Worm (Caenorhabditis elegans) whole organism, L3 larva: Measurements from ENCODE around the gene Y62H9A.10.

ENCODE experiments used
- R02D3.7 ChIP-seq: fragments of 150-350 bp; optimal IDR thresholded peaks from 2 replicates; lab custom pipeline; 2014; ENCODE audit warnings: missing biosample characterization, missing genetic modification characterization
- ZK546.5 ChIP-seq: sonication (generic microtip); optimal IDR thresholded peaks from 2 replicates; lab custom pipeline; 2017; ENCODE audit warnings: missing biosample characterization, missing genetic modification characterization
- aly-2 ChIP-seq: fragments of 150-350 bp; optimal IDR thresholded peaks from 2 replicates; lab custom pipeline; 2014; ENCODE audit warnings: missing biosample characterization, missing genetic modification characterization
- ama-1 ChIP-seq: fragments of 150-350 bp; optimal IDR thresholded peaks from 2 replicates; lab custom pipeline; 2018
- ceh-28 ChIP-seq: fragments of 150-350 bp; optimal IDR thresholded peaks from 2 replicates; lab custom pipeline; 2014; ENCODE audit warnings: missing biosample characterization, missing genetic modification reagents, missing genetic modification characterization
- ceh-82 ChIP-seq: fragments of 150-350 bp; optimal IDR thresholded peaks from 2 replicates; lab custom pipeline; 2014; ENCODE audit warnings: missing biosample characterization, missing genetic modification characterization
- daf-12 ChIP-seq: fragments of 150-350 bp; optimal IDR thresholded peaks from 2 replicates; lab custom pipeline; 2014; ENCODE audit warnings: missing biosample characterization, missing genetic modification reagents, missing genetic modification characterization
- egl-27 ChIP-seq: sonication (generic microtip); optimal IDR thresholded peaks from 4 replicates; lab custom pipeline; 2017; ENCODE audit warnings: missing biosample characterization, missing genetic modification reagents, missing genetic modification characterization
- egl-5 ChIP-seq: fragments of 150-350 bp; optimal IDR thresholded peaks from 2 replicates; lab custom pipeline; 2017; ENCODE audit warnings: missing biosample characterization, missing genetic modification reagents, missing genetic modification characterization, inconsistent platforms
- elt-1 ChIP-seq: fragments of 150-350 bp; optimal IDR thresholded peaks from 2 replicates; lab custom pipeline; 2014; ENCODE audit warnings: missing biosample characterization, missing genetic modification characterization
- elt-2 ChIP-seq: sonication (generic microtip); optimal IDR thresholded peaks from 2 replicates; lab custom pipeline; 2016; ENCODE audit warnings: missing genetic modification reagents, mild to moderate bottlenecking, missing genetic modification characterization, missing compliant biosample characterization
- elt-3 ChIP-seq, 3 experiments: fragments of 150-350 bp in 1 of 3; sonication (generic microtip) in 2 of 3; optimal IDR thresholded peaks; 2 replicates in 2 of 3; 4 replicates in 1 of 3; lab custom pipeline; 2014 to 2017; ENCODE audit warnings: missing biosample characterization in 3 of 3, missing genetic modification characterization in 3 of 3
- fkh-2 ChIP-seq: fragments of 150-350 bp; optimal IDR thresholded peaks from 2 replicates; lab custom pipeline; 2014; ENCODE audit warnings: missing biosample characterization, missing genetic modification reagents, missing genetic modification characterization
- fos-1 ChIP-seq: fragments of 150-350 bp; optimal IDR thresholded peaks from 2 replicates; lab custom pipeline; 2014; ENCODE audit warnings: missing biosample characterization, missing genetic modification characterization
- hmg-11 ChIP-seq: sonication (generic microtip); optimal IDR thresholded peaks from 2 replicates; lab custom pipeline; 2016; ENCODE audit warnings: missing genetic modification characterization, missing compliant biosample characterization
- jun-1 ChIP-seq: fragments of 150-350 bp; optimal IDR thresholded peaks from 2 replicates; lab custom pipeline; 2014; ENCODE audit warnings: missing biosample characterization, missing genetic modification reagents, missing genetic modification characterization
- lin-15B ChIP-seq: fragments of 150-350 bp; optimal IDR thresholded peaks from 2 replicates; lab custom pipeline; 2014; ENCODE audit warnings: missing biosample characterization, missing genetic modification characterization
- lin-39 ChIP-seq: fragments of 150-350 bp; optimal IDR thresholded peaks from 2 replicates; lab custom pipeline; 2018; ENCODE audit warnings: missing biosample characterization, missing genetic modification reagents, missing genetic modification characterization
- lsy-12 ChIP-seq: sonication (generic microtip); optimal IDR thresholded peaks from 2 replicates; lab custom pipeline; 2016; ENCODE audit warnings: mild to moderate bottlenecking, missing genetic modification characterization, missing compliant biosample characterization
- mdl-1 ChIP-seq: fragments of 150-350 bp; optimal IDR thresholded peaks from 2 replicates; lab custom pipeline; 2014; ENCODE audit warnings: missing biosample characterization, missing genetic modification characterization
- mml-1 ChIP-seq: fragments of 150-350 bp; sonication (generic microtip); optimal IDR thresholded peaks from 3 replicates; lab custom pipeline; 2014; ENCODE audit warnings: missing biosample characterization, missing genetic modification characterization
- nfya-1 ChIP-seq: sonication (generic microtip); optimal IDR thresholded peaks from 2 replicates; lab custom pipeline; 2017; ENCODE audit warnings: missing genetic modification characterization, mild to moderate bottlenecking, missing compliant biosample characterization, antibody characterized with exemption, moderate library complexity; ENCODE audit not compliant: insufficient read depth
- nhr-12 ChIP-seq: fragments of 150-350 bp; optimal IDR thresholded peaks from 2 replicates; lab custom pipeline; 2014; ENCODE audit warnings: missing biosample characterization, missing genetic modification characterization
- nhr-23 ChIP-seq: fragments of 150-350 bp; optimal IDR thresholded peaks from 2 replicates; lab custom pipeline; 2014; ENCODE audit warnings: missing biosample characterization, missing genetic modification reagents, missing genetic modification characterization
- nhr-25 ChIP-seq: sonication (generic microtip); optimal IDR thresholded peaks from 2 replicates; lab custom pipeline; 2017; ENCODE audit warnings: missing biosample characterization, missing genetic modification characterization
- nhr-43 ChIP-seq: sonication (generic microtip); optimal IDR thresholded peaks from 2 replicates; lab custom pipeline; 2016; ENCODE audit warnings: mild to moderate bottlenecking, missing genetic modification characterization, missing compliant biosample characterization; ENCODE audit not compliant: poor library complexity, severe bottlenecking
- nhr-67 ChIP-seq: fragments of 150-350 bp; optimal IDR thresholded peaks from 2 replicates; lab custom pipeline; 2014; ENCODE audit warnings: missing biosample characterization, missing genetic modification characterization
- nhr-76 ChIP-seq: fragments of 150-350 bp; sonication (generic microtip); optimal IDR thresholded peaks from 5 replicates; lab custom pipeline; 2014; ENCODE audit warnings: missing biosample characterization, missing genetic modification characterization
- nhr-77 ChIP-seq: fragments of 150-350 bp; optimal IDR thresholded peaks from 2 replicates; lab custom pipeline; 2014; ENCODE audit warnings: missing biosample characterization, missing genetic modification characterization
- pha-4 ChIP-seq: fragments of 150-350 bp; optimal IDR thresholded peaks from 2 replicates; lab custom pipeline; 2014; ENCODE audit warnings: missing biosample characterization, missing genetic modification reagents, missing genetic modification characterization
- pqm-1 ChIP-seq: fragments of 150-350 bp; optimal IDR thresholded peaks from 2 replicates; lab custom pipeline; 2017; ENCODE audit warnings: missing biosample characterization, missing genetic modification characterization, inconsistent platforms
- sea-2 ChIP-seq: fragments of 150-350 bp; sonication (generic microtip); optimal IDR thresholded peaks from 4 replicates; lab custom pipeline; 2014; ENCODE audit warnings: missing biosample characterization, missing genetic modification reagents, missing genetic modification characterization
- skn-1 ChIP-seq: fragments of 150-350 bp; optimal IDR thresholded peaks from 2 replicates; lab custom pipeline; 2014; ENCODE audit warnings: missing biosample characterization, missing genetic modification characterization
- snpc-4 ChIP-seq: fragments of 150-350 bp; optimal IDR thresholded peaks from 2 replicates; lab custom pipeline; 2014; ENCODE audit warnings: missing biosample characterization, missing genetic modification characterization
- tbx-2 ChIP-seq: sonication (generic microtip); optimal IDR thresholded peaks from 2 replicates; lab custom pipeline; 2016; ENCODE audit warnings: mild to moderate bottlenecking, missing genetic modification characterization, missing compliant biosample characterization
- unc-39 ChIP-seq: sonication (generic microtip); optimal IDR thresholded peaks from 4 replicates; lab custom pipeline; 2017; ENCODE audit warnings: missing biosample characterization, missing genetic modification characterization
- ztf-11 ChIP-seq: fragments of 150-350 bp; optimal IDR thresholded peaks from 2 replicates; lab custom pipeline; 2014; ENCODE audit warnings: missing biosample characterization, missing genetic modification characterization

The Y62H9A.10 gene

DNA sequence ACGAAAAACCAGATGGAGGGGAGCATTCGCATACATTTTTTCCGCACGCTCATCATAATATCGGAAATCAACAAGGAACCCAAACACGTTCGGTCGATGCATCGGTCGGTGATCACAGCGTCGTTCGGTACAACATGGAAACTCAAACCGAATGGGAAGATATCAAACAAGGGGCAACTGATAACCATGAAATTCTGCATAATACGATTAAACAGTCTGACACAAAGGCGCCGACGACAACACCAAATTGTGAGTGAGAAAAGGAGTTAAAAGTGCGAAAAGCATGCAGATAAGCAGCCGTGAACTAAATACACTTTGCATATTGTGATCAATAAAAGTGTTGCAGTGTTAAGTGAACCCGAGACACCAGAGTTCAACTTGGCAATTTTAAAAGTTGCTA is 22.7 kb upstream of the Y62H9A.10 start:
- TF ChIP-seq pqm-1 (tag; lab: Kevin White, UChicago) (peak; percentile 3), unc-39 (tag; lab: Kevin White, UChicago) (no peak), nfya-1 (tag; lab: Kevin White, UChicago) (no peak), daf-12 (tag; lab: Kevin White, UChicago) (no peak), elt-2 (tag; lab: Kevin White, UChicago) (peak; percentile 77)

DNA sequence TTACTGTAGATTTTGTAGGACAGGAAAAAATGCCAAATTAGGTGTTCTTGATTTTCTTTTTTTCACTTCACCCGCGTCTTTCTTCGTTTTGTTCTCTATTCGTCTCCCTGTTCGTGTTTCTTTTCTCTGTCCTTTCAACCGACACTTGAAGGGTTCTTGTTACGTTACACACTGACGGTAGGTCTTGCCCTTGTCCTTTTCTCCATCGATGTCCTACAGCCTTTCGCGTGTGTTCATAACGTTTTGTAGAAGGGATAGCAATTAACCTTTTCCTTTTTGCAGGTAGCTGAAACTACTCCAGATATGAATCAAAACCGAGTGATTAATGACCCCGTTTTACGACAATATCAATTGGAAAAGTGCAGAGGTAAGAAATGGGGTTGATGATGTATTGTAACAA is 21.6 kb upstream of the Y62H9A.10 start, which contains the start of gene F55G7.1:
F55G7.1 (plus strand) TSS at position 276 of the 400 bp plus-strand sequence.
- TF ChIP-seq elt-3 (tag; optimal IDR thresholded peaks at IDR 0.05; lab: Kevin White, UChicago) = peak in 1 of 3 experiments; percentile 37
- no peak for TF ChIP-seq pqm-1 (tag; lab: Kevin White, UChicago)
- TF ChIP-seq unc-39 (tag; lab: Kevin White, UChicago) = no peak
- TF ChIP-seq pha-4 (tag; lab: Kevin White, UChicago) = no peak
- peak; percentile 83 for TF ChIP-seq nhr-25
- peak; percentile 20 for TF ChIP-seq jun-1 (tag; lab: Kevin White, UChicago)
- no peak for TF ChIP-seq elt-1 (tag; lab: Kevin White, UChicago)
- no peak for TF ChIP-seq ztf-11 (tag; lab: Kevin White, UChicago)
- TF ChIP-seq lsy-12 (tag; lab: Kevin White, UChicago) = peak; percentile 9
- TF ChIP-seq hmg-11 (tag; lab: Kevin White, UChicago) = peak; percentile 20
- TF ChIP-seq tbx-2 (tag; lab: Kevin White, UChicago) = peak; percentile 66
- TF ChIP-seq nhr-43 (tag; lab: Kevin White, UChicago) = peak; percentile 71
- peak; percentile 86 for TF ChIP-seq snpc-4 (tag; lab: Kevin White, UChicago)
- peak; percentile 28 for TF ChIP-seq elt-2 (tag; lab: Kevin White, UChicago)
- TF ChIP-seq sea-2 (GFP tag; lab: Kevin White, UChicago) = no peak
- TF ChIP-seq nhr-67 (tag; lab: Kevin White, UChicago) = no peak
- no peak for TF ChIP-seq R02D3.7 (tag; lab: Kevin White, UChicago)
- peak; percentile 25 for TF ChIP-seq nfya-1 (tag; lab: Kevin White, UChicago)
- no peak for TF ChIP-seq mml-1
- TF ChIP-seq skn-1 = peak; percentile 19
- peak; percentile 74 for TF ChIP-seq ceh-28 (tag; lab: Kevin White, UChicago)
- peak; percentile 43 for TF ChIP-seq ceh-82 (tag; lab: Kevin White, UChicago)
- TF ChIP-seq nhr-76 (tag; lab: Kevin White, UChicago) = no peak
- TF ChIP-seq nhr-77 (tag; lab: Kevin White, UChicago) = peak; percentile 82
- no peak for TF ChIP-seq egl-27 (tag; lab: Kevin White, UChicago)

DNA sequence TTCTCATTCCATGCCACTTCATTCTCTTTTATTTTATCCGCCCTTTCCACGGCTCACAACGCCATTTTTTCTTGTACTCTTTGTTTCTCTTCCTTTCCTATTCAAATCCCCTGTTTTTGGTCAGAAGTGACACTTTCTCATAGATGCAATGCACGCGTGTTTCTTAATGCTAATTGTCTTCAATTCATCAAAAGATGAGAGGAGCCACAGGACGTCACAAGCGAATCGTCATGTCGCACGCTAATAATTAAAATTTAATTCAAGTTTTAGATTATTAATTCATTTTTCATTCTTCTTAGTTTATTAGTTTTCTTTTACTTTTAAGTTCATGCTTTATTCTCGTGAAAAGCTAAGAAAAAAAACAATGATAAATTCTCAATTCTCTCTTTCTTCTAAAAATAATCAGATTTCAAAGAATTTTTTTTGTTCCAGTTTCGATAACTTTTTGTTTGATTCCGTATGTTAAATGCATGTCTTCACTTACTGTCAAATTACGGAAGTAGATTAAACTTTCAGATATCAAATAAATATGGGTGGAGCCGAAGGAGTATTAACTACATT is 18.2 kb upstream of the Y62H9A.10 start, which contains the start of gene Y62H9A.14:
Y62H9A.14 (plus strand) TSS at position 511 of the 561 bp plus-strand sequence.
- TF ChIP-seq ama-1 (lab: Kevin White, UChicago) (no peak), fkh-2 (tag; lab: Kevin White, UChicago) (no peak), tbx-2 (tag; lab: Kevin White, UChicago) (no peak), jun-1 (tag; lab: Kevin White, UChicago) (no peak), lin-39 (no peak), ZK546.5 (tag; lab: Kevin White, UChicago) (no peak), mdl-1 (tag; lab: Kevin White, UChicago) (no peak), egl-5 (tag; lab: Kevin White, UChicago) (no peak), ztf-11 (tag; lab: Kevin White, UChicago) (no peak), fos-1 (tag; lab: Kevin White, UChicago) (no peak), daf-12 (tag; lab: Kevin White, UChicago) (no peak)

DNA sequence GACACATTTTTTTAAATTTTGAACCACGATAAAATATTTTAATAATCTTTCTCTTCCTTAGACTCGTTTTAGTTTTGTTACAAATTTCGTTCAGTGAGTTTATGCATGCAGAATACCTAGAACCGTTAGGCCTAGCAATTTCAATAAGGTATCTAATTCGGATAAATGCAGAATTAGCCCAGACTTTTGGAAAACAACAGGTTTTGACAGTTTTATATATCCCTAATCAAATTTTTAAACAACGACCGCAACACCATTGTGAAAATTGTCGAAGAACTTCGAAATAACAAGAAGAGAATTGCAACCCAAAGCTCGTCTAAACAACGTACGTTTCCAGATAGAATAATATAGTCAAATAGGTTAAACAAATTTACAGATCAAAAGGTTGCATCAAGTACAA is 15.4 kb upstream of the Y62H9A.10 start, which contains the start of gene Y62H9A.16:
Y62H9A.16 (plus strand) TSS at position 301 of the 400 bp plus-strand sequence.
- no peak for TF ChIP-seq nhr-12
- no peak for TF ChIP-seq nhr-23 (tag; lab: Kevin White, UChicago)
- TF ChIP-seq elt-1 (tag; lab: Kevin White, UChicago) = no peak
- no peak for TF ChIP-seq R02D3.7 (tag; lab: Kevin White, UChicago)
- no peak for TF ChIP-seq lin-15B
- TF ChIP-seq aly-2 (tag; lab: Kevin White, UChicago) = no peak
- no peak for TF ChIP-seq nfya-1 (tag; lab: Kevin White, UChicago)
- no peak for TF ChIP-seq unc-39 (tag; lab: Kevin White, UChicago)
